Fruit fly (Drosophila melanogaster): ENCODE measurements around the gene mrt.

Gene mrt

dm6 chr3R:27247892-27248291 lies 34.6 kb downstream of the mrt start, which contains the start of gene CG5984:
Gene CG5984 (minus strand): TSS chr3R:27247992.
- no peak for TF ChIP-seq psq (optimal IDR thresholded peaks at IDR 0.05)
- TF ChIP-seq CG8478 (optimal IDR thresholded peaks at IDR 0.05): no peak
- TF ChIP-seq usp (GFP tag; optimal IDR thresholded peaks at IDR 0.05): no peak
- no peak for TF ChIP-seq Dll (optimal IDR thresholded peaks at IDR 0.05)
- no peak for TF ChIP-seq EcR (GFP tag; optimal IDR thresholded peaks at IDR 0.05)
- TF ChIP-seq pan (optimal IDR thresholded peaks at IDR 0.05): no peak

- TF ChIP-seq EcR (GFP tag; optimal IDR thresholded peaks at IDR 0.05) (no peak), CG8478 (optimal IDR thresholded peaks at IDR 0.05) (no peak), Dll (optimal IDR thresholded peaks at IDR 0.05) (no peak), usp (GFP tag; optimal IDR thresholded peaks at IDR 0.05) (no peak), pan (optimal IDR thresholded peaks at IDR 0.05) (no peak), psq (optimal IDR thresholded peaks at IDR 0.05) (no peak)
Measured at dm6 chr3R:27246264-27246663, 36.2 kb downstream of the mrt start.

- no peak for TF ChIP-seq EcR (GFP tag; optimal IDR thresholded peaks at IDR 0.05)
- TF ChIP-seq Dll (optimal IDR thresholded peaks at IDR 0.05): no peak
- TF ChIP-seq CG8478 (optimal IDR thresholded peaks at IDR 0.05): no peak
- no peak for TF ChIP-seq psq (optimal IDR thresholded peaks at IDR 0.05)
- no peak for TF ChIP-seq pan (optimal IDR thresholded peaks at IDR 0.05)
- no peak for TF ChIP-seq usp (GFP tag; optimal IDR thresholded peaks at IDR 0.05)
Measured at dm6 chr3R:27245401-27245757, 37.1 kb downstream of the mrt start.

- TF ChIP-seq Dll (optimal IDR thresholded peaks at IDR 0.05): no peak
- TF ChIP-seq CG8478 (optimal IDR thresholded peaks at IDR 0.05): peak; percentile 81
Measured at dm6 chr3R:27244742-27245400, 37.6 kb downstream of the mrt start, which contains the start of gene CG18766. Gene CG18766 (minus strand): TSS chr3R:27245249.

- no peak for TF ChIP-seq EcR (GFP tag; optimal IDR thresholded peaks at IDR 0.05)
- TF ChIP-seq psq (optimal IDR thresholded peaks at IDR 0.05): no peak
- no peak for TF ChIP-seq usp (GFP tag; optimal IDR thresholded peaks at IDR 0.05)
- no peak for TF ChIP-seq CG8478 (optimal IDR thresholded peaks at IDR 0.05)
- no peak for TF ChIP-seq Dll (optimal IDR thresholded peaks at IDR 0.05)
- no peak for TF ChIP-seq pan (optimal IDR thresholded peaks at IDR 0.05)
Measured at dm6 chr3R:27244412-27244741, 38.1 kb downstream of the mrt start.

dm6 chr3R:27240967-27241366 lies 41.5 kb downstream of the mrt start, which contains the start of gene CG17991:
Gene CG17991 (plus strand): TSS chr3R:27241267.
- TF ChIP-seq Dll (optimal IDR thresholded peaks at IDR 0.05) (no peak), usp (GFP tag; optimal IDR thresholded peaks at IDR 0.05) (no peak), EcR (GFP tag; optimal IDR thresholded peaks at IDR 0.05) (no peak), pan (optimal IDR thresholded peaks at IDR 0.05) (no peak), CG8478 (optimal IDR thresholded peaks at IDR 0.05) (no peak)

dm6 chr3R:27238438-27239301 lies 43.8 kb downstream of the mrt start, which contains the start of the genes CG31064 and PolA2:
Gene CG31064 (minus strand): TSS chr3R:27239085.
Gene PolA2 (plus strand): TSS chr3R:27239163.
- no peak for TF ChIP-seq CG8478 (optimal IDR thresholded peaks at IDR 0.05)
- TF ChIP-seq psq (optimal IDR thresholded peaks at IDR 0.05): no peak
- TF ChIP-seq EcR (GFP tag; optimal IDR thresholded peaks at IDR 0.05): no peak
- no peak for TF ChIP-seq usp (GFP tag; optimal IDR thresholded peaks at IDR 0.05)
- no peak for TF ChIP-seq pan (optimal IDR thresholded peaks at IDR 0.05)
- TF ChIP-seq Dll (optimal IDR thresholded peaks at IDR 0.05): no peak

dm6 chr3R:27237980-27238379 lies 44.5 kb downstream of the mrt start:
- TF ChIP-seq EcR (GFP tag; optimal IDR thresholded peaks at IDR 0.05) (no peak), psq (optimal IDR thresholded peaks at IDR 0.05) (no peak), pan (optimal IDR thresholded peaks at IDR 0.05) (no peak), Dll (optimal IDR thresholded peaks at IDR 0.05) (no peak), usp (GFP tag; optimal IDR thresholded peaks at IDR 0.05) (no peak), CG8478 (optimal IDR thresholded peaks at IDR 0.05) (no peak)

- TF ChIP-seq EcR (GFP tag; optimal IDR thresholded peaks at IDR 0.05) (no peak), Dll (optimal IDR thresholded peaks at IDR 0.05) (no peak), pan (optimal IDR thresholded peaks at IDR 0.05) (no peak), usp (GFP tag; optimal IDR thresholded peaks at IDR 0.05) (no peak), psq (optimal IDR thresholded peaks at IDR 0.05) (no peak), CG8478 (optimal IDR thresholded peaks at IDR 0.05) (no peak)
Measured at dm6 chr3R:27233398-27233797, 49.1 kb downstream of the mrt start, which contains the start of gene CG31068. Gene CG31068 (plus strand): TSS chr3R:27233698.

- TF ChIP-seq Dll (optimal IDR thresholded peaks at IDR 0.05): no peak
- no peak for TF ChIP-seq EcR (GFP tag; optimal IDR thresholded peaks at IDR 0.05)
- no peak for TF ChIP-seq pan (optimal IDR thresholded peaks at IDR 0.05)
- no peak for TF ChIP-seq CG8478 (optimal IDR thresholded peaks at IDR 0.05)
- TF ChIP-seq usp (GFP tag; optimal IDR thresholded peaks at IDR 0.05): no peak
- TF ChIP-seq psq (optimal IDR thresholded peaks at IDR 0.05): no peak
Measured at dm6 chr3R:27229368-27229767, 53.1 kb downstream of the mrt start, which contains the start of gene CG42814. Gene CG42814 (minus strand): TSS chr3R:27229468.

- TF ChIP-seq psq (optimal IDR thresholded peaks at IDR 0.05) (no peak), usp (GFP tag; optimal IDR thresholded peaks at IDR 0.05) (no peak), pan (optimal IDR thresholded peaks at IDR 0.05) (no peak), EcR (GFP tag; optimal IDR thresholded peaks at IDR 0.05) (no peak), Dll (optimal IDR thresholded peaks at IDR 0.05) (no peak), CG8478 (optimal IDR thresholded peaks at IDR 0.05) (no peak)
Measured at dm6 chr3R:27228342-27228741, 54.1 kb downstream of the mrt start, which contains the start of gene CG42813. Gene CG42813 (minus strand): TSS chr3R:27228561.

Data from whole organism.